Worm (Caenorhabditis elegans) whole organism, late embryonic: Measurements from ENCODE around the gene Y41G9A.6.

Experiments used
- C08G9.2 ChIP-seq: sonication (generic microtip); optimal IDR thresholded peaks from 2 replicates; lab custom pipeline; 2016; ENCODE audit warnings: mild to moderate bottlenecking, missing genetic modification characterization, moderate library complexity, missing compliant biosample characterization
- ama-1 ChIP-seq: fragments of 150-350 bp; optimal IDR thresholded peaks from 2 replicates; lab custom pipeline; 2014
- ceh-22 ChIP-seq: sonication (generic microtip); optimal IDR thresholded peaks from 2 replicates; lab custom pipeline; 2017; ENCODE audit warnings: missing biosample characterization, missing genetic modification characterization
- ceh-31 ChIP-seq: sonication (generic microtip); optimal IDR thresholded peaks from 2 replicates; lab custom pipeline; 2016; ENCODE audit warnings: missing genetic modification characterization, missing compliant biosample characterization
- gmeb-2 ChIP-seq: sonication (generic microtip); optimal IDR thresholded peaks from 2 replicates; lab custom pipeline; 2016; ENCODE audit warnings: missing genetic modification characterization, inconsistent platforms, missing compliant biosample characterization
- rnt-1 ChIP-seq: sonication (generic microtip); optimal IDR thresholded peaks from 2 replicates; lab custom pipeline; 2016; ENCODE audit warnings: missing genetic modification characterization, missing compliant biosample characterization
- sox-4 ChIP-seq: sonication (generic microtip); optimal IDR thresholded peaks from 2 replicates; lab custom pipeline; 2017; ENCODE audit warnings: mild to moderate bottlenecking, missing genetic modification characterization, inconsistent platforms, missing compliant biosample characterization
- unc-3 ChIP-seq, 2 experiments: fragments of 200-800 bp in 1 of 2; sonication (Bioruptor generic) in 1 of 2; sonication (generic microtip) in 1 of 2; conservative IDR thresholded peaks in 1 of 2; optimal IDR thresholded peaks in 1 of 2; 2 replicates each; pipeline versions ENCODE4 v1.3.6 to Lab custom; 2016 to 2022; ENCODE audit warnings: missing compliant biosample characterization in 2 of 2, missing genetic modification characterization in 2 of 2, missing genetic modification reagents in 1 of 2

DNA sequence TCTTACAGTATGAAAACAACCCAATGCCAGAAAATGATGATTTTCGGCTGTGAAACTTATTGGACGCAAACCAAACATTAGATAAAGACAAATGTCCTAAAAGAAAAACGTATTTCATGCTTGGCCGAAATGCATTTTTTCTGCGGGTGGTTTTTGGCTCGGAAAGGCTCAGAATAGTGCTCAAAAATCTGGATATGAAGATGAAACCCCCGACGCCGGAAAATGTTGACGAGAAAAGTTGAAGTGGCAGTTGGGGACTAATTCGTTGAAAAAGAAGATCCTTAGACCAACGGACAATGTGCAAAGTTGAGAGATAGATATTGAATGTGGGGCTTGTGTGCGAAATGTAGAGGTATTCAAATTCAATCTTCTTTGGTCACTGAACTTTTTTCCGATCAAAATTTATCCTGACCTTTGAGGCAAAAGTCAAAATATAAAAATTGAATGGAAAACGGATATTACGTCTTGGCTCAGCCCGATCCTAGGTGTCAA, 14.9 kb upstream of the Y41G9A.6 start, which contains the start of gene flp-18:
- TF ChIP-seq ama-1: no peak
- no peak for TF ChIP-seq rnt-1 (tag; lab: Kevin White, UChicago)
- no peak for TF ChIP-seq gmeb-2 (tag; lab: Kevin White, UChicago)
- TF ChIP-seq ceh-31: no peak
- TF ChIP-seq sox-4 (tag; lab: Kevin White, UChicago): no peak
- no peak for TF ChIP-seq unc-3 (GFP tag; conservative IDR thresholded peaks at IDR 0.05; lab: Robert Waterston, UW)
- no peak for TF ChIP-seq unc-3 (tag; optimal IDR thresholded peaks at IDR 0.05; lab: Kevin White, UChicago)
- no peak for TF ChIP-seq ceh-22
- TF ChIP-seq C08G9.2 (tag; lab: Kevin White, UChicago): no peak
